Fruit fly (Drosophila melanogaster) whole organism, adult: ENCODE data around the gene CG7069.

Experiments used
- CG12768 ChIP-seq: fragments of 200-800 bp; sonication (Bioruptor generic); optimal IDR thresholded peaks from 2 replicates; lab custom pipeline; 2017; ENCODE audit warnings: missing biosample characterization, missing genetic modification characterization, mild to moderate bottlenecking, moderate library complexity, missing genetic modification reagents
- CG5204 ChIP-seq: fragments of 200-800 bp; sonication (Bioruptor generic); optimal IDR thresholded peaks from 2 replicates; lab custom pipeline; 2016; ENCODE audit warnings: missing biosample characterization, missing genetic modification characterization
- CG7045 ChIP-seq: fragments of 200-800 bp; sonication (Bioruptor generic); optimal IDR thresholded peaks from 2 replicates; lab custom pipeline; 2017; ENCODE audit warnings: missing biosample characterization, mild to moderate bottlenecking, missing genetic modification characterization
- Clk ChIP-seq: fragments of 200-800 bp; sonication (Bioruptor generic); optimal IDR thresholded peaks from 2 replicates; lab custom pipeline; 2017; ENCODE audit warnings: missing biosample characterization, missing genetic modification characterization
- Crg-1 ChIP-seq: fragments of 200-800 bp; sonication (Bioruptor generic); optimal IDR thresholded peaks from 2 replicates; lab custom pipeline; 2016; ENCODE audit warnings: missing biosample characterization, missing genetic modification characterization
- Hr96 ChIP-seq: fragments of 200-800 bp; sonication (Bioruptor generic); optimal IDR thresholded peaks from 2 replicates; lab custom pipeline; 2016; ENCODE audit warnings: missing biosample characterization, missing genetic modification characterization
- cnc ChIP-seq, 2 experiments: fragments of >200 bp; optimal IDR thresholded peaks; 2 replicates each; lab custom pipeline; 2017
- kay ChIP-seq: fragments of 200-800 bp; sonication (Bioruptor generic); peaks from one replicate; lab custom pipeline; 2016; ENCODE audit warnings: missing biosample characterization, missing genetic modification characterization, borderline replicate concordance
- ovo ChIP-seq: fragments of 200-800 bp; sonication (Bioruptor generic); optimal IDR thresholded peaks from 2 replicates; lab custom pipeline; 2016; ENCODE audit warnings: missing biosample characterization, missing genetic modification characterization
- tj ChIP-seq: fragments of 200-800 bp; sonication (Bioruptor generic); optimal IDR thresholded peaks from 3 replicates; lab custom pipeline; 2017; ENCODE audit warnings: missing biosample characterization, mild to moderate bottlenecking, missing genetic modification characterization, moderate library complexity
- toe ChIP-seq: fragments of 200-800 bp; sonication (Bioruptor generic); optimal IDR thresholded peaks from 2 replicates; lab custom pipeline; 2016; ENCODE audit warnings: missing biosample characterization, missing genetic modification characterization

DNA sequence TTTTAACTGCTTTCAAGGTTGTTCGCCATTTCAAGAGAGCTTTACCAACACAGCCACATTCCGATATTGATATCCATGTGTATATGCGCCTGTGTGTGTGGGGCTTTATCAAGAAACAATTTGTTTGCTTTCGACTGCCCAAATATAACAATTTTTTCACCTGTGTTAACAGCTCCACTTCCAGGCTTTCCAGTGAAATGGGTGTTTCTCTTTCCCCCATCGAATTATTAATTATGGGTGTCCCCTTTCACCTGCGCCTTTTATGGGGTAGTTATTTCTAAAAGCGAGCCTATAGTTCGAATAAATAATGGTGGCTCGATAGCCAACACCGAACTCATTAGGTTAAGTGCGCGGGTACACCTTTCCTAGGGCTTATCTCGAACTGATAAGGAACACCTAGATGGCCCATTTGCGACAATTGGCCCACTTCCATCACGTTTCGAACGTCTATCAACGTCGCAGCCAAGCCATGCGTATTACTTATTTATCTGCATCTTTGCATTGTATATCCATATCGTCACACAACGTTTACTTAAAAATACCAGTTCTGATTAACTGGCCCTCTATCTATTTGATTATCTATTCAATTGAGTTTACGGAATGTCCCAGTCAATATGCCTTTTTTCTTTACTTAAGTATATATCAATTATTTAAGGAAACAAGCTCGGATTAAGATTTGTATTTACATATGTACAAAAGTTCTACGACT lies 39.4 kb downstream of the CG7069 start:
- TF ChIP-seq CG12768 (GFP tag; lab: Kevin White, UChicago) (peak; percentile 7), CG5204 (GFP tag; lab: Kevin White, UChicago) (no peak), tj (GFP tag; lab: Kevin White, UChicago) (no peak), Clk (GFP tag; lab: Kevin White, UChicago) (no peak), CG7045 (GFP tag; lab: Kevin White, UChicago) (no peak), Hr96 (GFP tag; lab: Kevin White, UChicago) (peak; percentile 12), ovo (no peak), toe (GFP tag; lab: Kevin White, UChicago) (no peak), cnc (optimal IDR thresholded peaks at IDR 0.05; lab: Kevin White, UChicago) (no peak), kay (GFP tag; lab: Kevin White, UChicago) (peak; percentile 14), Crg-1 (GFP tag; lab: Kevin White, UChicago) (no peak)
